Worm (Caenorhabditis elegans) whole organism, L2 larva: ENCODE data around the gene gst-16.

Experiments used
- F13H6.1 ChIP-seq: sonication (generic microtip); optimal IDR thresholded peaks from 2 replicates; lab custom pipeline; 2016; ENCODE audit warnings: missing genetic modification characterization, missing compliant biosample characterization
- R02D3.7 ChIP-seq: fragments of 150-350 bp; optimal IDR thresholded peaks from 2 replicates; lab custom pipeline; 2014; ENCODE audit warnings: missing biosample characterization, missing genetic modification characterization
- Y55F3AM.14 ChIP-seq: fragments of 200-800 bp; sonication (Bioruptor generic); optimal IDR thresholded peaks from 2 replicates; lab custom pipeline; 2018; ENCODE audit warnings: mild to moderate bottlenecking, missing genetic modification characterization, missing compliant biosample characterization
- alr-1 ChIP-seq: fragments of 150-350 bp; optimal IDR thresholded peaks from 2 replicates; lab custom pipeline; 2014; ENCODE audit warnings: missing biosample characterization, missing genetic modification characterization
- aly-2 ChIP-seq: fragments of 150-350 bp; optimal IDR thresholded peaks from 2 replicates; lab custom pipeline; 2014; ENCODE audit warnings: missing biosample characterization, missing genetic modification characterization
- ama-1 ChIP-seq: fragments of 150-350 bp; optimal IDR thresholded peaks from 2 replicates; lab custom pipeline; 2018; ENCODE audit warnings: inconsistent platforms
- blmp-1 ChIP-seq: sonication (generic microtip); optimal IDR thresholded peaks from 2 replicates; lab custom pipeline; 2017; ENCODE audit warnings: missing genetic modification characterization, mild to moderate bottlenecking, missing compliant biosample characterization, antibody characterized with exemption, moderate library complexity; ENCODE audit not compliant: insufficient read depth
- ceh-16 ChIP-seq: fragments of 150-350 bp; optimal IDR thresholded peaks from 2 replicates; lab custom pipeline; 2014; ENCODE audit warnings: missing biosample characterization, missing genetic modification characterization
- ceh-82 ChIP-seq: fragments of 150-350 bp; optimal IDR thresholded peaks from 2 replicates; lab custom pipeline; 2014; ENCODE audit warnings: missing biosample characterization, missing genetic modification characterization
- crh-2 ChIP-seq: sonication (generic microtip); optimal IDR thresholded peaks from 2 replicates; lab custom pipeline; 2017; ENCODE audit warnings: missing biosample characterization, missing genetic modification characterization
- egl-27 ChIP-seq: sonication (generic microtip); optimal IDR thresholded peaks from 3 replicates; lab custom pipeline; 2017; ENCODE audit warnings: missing biosample characterization, missing genetic modification reagents, missing genetic modification characterization
- elt-1 ChIP-seq: fragments of 150-350 bp; optimal IDR thresholded peaks from 2 replicates; lab custom pipeline; 2014; ENCODE audit warnings: missing biosample characterization, missing genetic modification characterization
- fos-1 ChIP-seq: fragments of 150-350 bp; optimal IDR thresholded peaks from 2 replicates; lab custom pipeline; 2014; ENCODE audit warnings: missing biosample characterization, missing genetic modification characterization
- gmeb-1 ChIP-seq: fragments of 150-350 bp; optimal IDR thresholded peaks from 2 replicates; lab custom pipeline; 2014; ENCODE audit warnings: missing biosample characterization, missing genetic modification characterization
- lin-11 ChIP-seq: fragments of 150-350 bp; sonication (generic microtip); optimal IDR thresholded peaks from 2 replicates; lab custom pipeline; 2014; ENCODE audit warnings: missing biosample characterization, missing genetic modification characterization, inconsistent platforms, mixed read lengths
- lin-39 ChIP-seq: fragments of 150-350 bp; optimal IDR thresholded peaks from 2 replicates; lab custom pipeline; 2014; ENCODE audit warnings: missing biosample characterization, missing genetic modification reagents, missing genetic modification characterization
- mdl-1 ChIP-seq, 2 experiments: fragments of 150-350 bp in 1 of 2; sonication (generic microtip) in 1 of 2; optimal IDR thresholded peaks; 2 replicates each; lab custom pipeline; 2017; ENCODE audit warnings: missing biosample characterization in 2 of 2, missing genetic modification characterization in 2 of 2
- nhr-11 ChIP-seq: fragments of 150-350 bp; optimal IDR thresholded peaks from 2 replicates; lab custom pipeline; 2014; ENCODE audit warnings: missing biosample characterization, missing genetic modification characterization
- nhr-12 ChIP-seq: fragments of 150-350 bp; optimal IDR thresholded peaks from 2 replicates; lab custom pipeline; 2014; ENCODE audit warnings: missing biosample characterization, missing genetic modification characterization
- nhr-129 ChIP-seq: fragments of 150-350 bp; optimal IDR thresholded peaks from 2 replicates; lab custom pipeline; 2014; ENCODE audit warnings: missing biosample characterization, missing genetic modification characterization
- nhr-21 ChIP-seq: fragments of 150-350 bp; optimal IDR thresholded peaks from 2 replicates; lab custom pipeline; 2014; ENCODE audit warnings: missing biosample characterization, missing genetic modification characterization
- nhr-23 ChIP-seq: fragments of 150-350 bp; optimal IDR thresholded peaks from 2 replicates; lab custom pipeline; 2014; ENCODE audit warnings: missing biosample characterization, missing genetic modification reagents, missing genetic modification characterization
- nhr-25 ChIP-seq: fragments of 150-350 bp; sonication (generic microtip); optimal IDR thresholded peaks from 3 replicates; lab custom pipeline; 2014; ENCODE audit warnings: missing biosample characterization, missing genetic modification characterization
- nhr-6 ChIP-seq: fragments of 150-350 bp; optimal IDR thresholded peaks from 2 replicates; lab custom pipeline; 2014; ENCODE audit warnings: missing biosample characterization, missing genetic modification characterization
- sem-4 ChIP-seq: fragments of 150-350 bp; optimal IDR thresholded peaks from 2 replicates; lab custom pipeline; 2014; ENCODE audit warnings: missing biosample characterization, missing genetic modification reagents, missing genetic modification characterization
- skn-1 ChIP-seq: sonication (generic microtip); optimal IDR thresholded peaks from 2 replicates; lab custom pipeline; 2017; ENCODE audit warnings: missing biosample characterization, missing genetic modification characterization
- sma-3 ChIP-seq: sonication (generic microtip); optimal IDR thresholded peaks from 2 replicates; lab custom pipeline; 2016; ENCODE audit warnings: missing genetic modification reagents, missing genetic modification characterization, missing compliant biosample characterization
- sma-9 ChIP-seq, 2 experiments: fragments of 150-350 bp in 1 of 2; sonication (generic microtip) in 1 of 2; optimal IDR thresholded peaks; 2 replicates each; lab custom pipeline; 2014 to 2016; ENCODE audit warnings: missing genetic modification characterization in 2 of 2, mild to moderate bottlenecking in 1 of 2, missing biosample characterization in 1 of 2, missing compliant biosample characterization in 1 of 2, missing genetic modification reagents in 1 of 2, moderate library complexity in 1 of 2
- snpc-4 ChIP-seq: fragments of 150-350 bp; optimal IDR thresholded peaks from 2 replicates; lab custom pipeline; 2014; ENCODE audit warnings: missing biosample characterization, missing genetic modification characterization
- unc-39 ChIP-seq: fragments of 150-350 bp; optimal IDR thresholded peaks from 2 replicates; lab custom pipeline; 2014; ENCODE audit warnings: missing biosample characterization, missing genetic modification characterization
- unc-55 ChIP-seq: fragments of 150-350 bp; sonication (generic microtip); optimal IDR thresholded peaks from 3 replicates; lab custom pipeline; 2014; ENCODE audit warnings: missing biosample characterization, missing genetic modification reagents, missing genetic modification characterization
- ztf-1 ChIP-seq: fragments of 200-800 bp; sonication (Bioruptor generic); conservative IDR thresholded peaks from 2 replicates; pipeline ENCODE4 v1.3.6; 2022; ENCODE audit warnings: missing genetic modification characterization, missing compliant biosample characterization

Gene gst-16

DNA sequence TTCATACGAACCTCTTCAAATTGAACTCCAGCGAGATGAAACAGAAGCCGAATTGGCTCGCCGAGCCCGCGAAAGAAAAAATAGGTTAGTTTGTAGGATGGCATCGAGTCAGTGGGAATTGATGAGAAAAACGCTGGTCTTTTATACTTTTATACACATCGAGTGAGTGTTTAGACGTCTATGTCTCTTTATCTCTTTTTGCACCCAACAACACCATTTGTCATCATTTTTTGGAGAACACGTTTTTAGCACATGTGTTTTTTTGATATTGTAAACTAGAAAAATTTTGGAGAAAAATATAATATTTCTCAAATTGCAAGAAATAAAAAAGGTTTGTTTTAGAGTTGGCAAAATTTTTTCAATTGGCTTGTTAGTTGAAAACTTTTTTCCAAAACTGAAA lies at the start of gene gst-16:
gst-16 (minus strand) TSS at position 111 of the 400 bp plus-strand sequence.
- no peak for TF ChIP-seq ztf-1
- no peak for TF ChIP-seq ceh-82 (tag; lab: Kevin White, UChicago)
- no peak for TF ChIP-seq alr-1
- no peak for TF ChIP-seq nhr-23 (tag; lab: Kevin White, UChicago)
- no peak for TF ChIP-seq sem-4 (tag; lab: Kevin White, UChicago)
- TF ChIP-seq nhr-6 (tag; lab: Kevin White, UChicago): no peak
- peak; percentile 70 for TF ChIP-seq skn-1 (tag; lab: Kevin White, UChicago)

DNA sequence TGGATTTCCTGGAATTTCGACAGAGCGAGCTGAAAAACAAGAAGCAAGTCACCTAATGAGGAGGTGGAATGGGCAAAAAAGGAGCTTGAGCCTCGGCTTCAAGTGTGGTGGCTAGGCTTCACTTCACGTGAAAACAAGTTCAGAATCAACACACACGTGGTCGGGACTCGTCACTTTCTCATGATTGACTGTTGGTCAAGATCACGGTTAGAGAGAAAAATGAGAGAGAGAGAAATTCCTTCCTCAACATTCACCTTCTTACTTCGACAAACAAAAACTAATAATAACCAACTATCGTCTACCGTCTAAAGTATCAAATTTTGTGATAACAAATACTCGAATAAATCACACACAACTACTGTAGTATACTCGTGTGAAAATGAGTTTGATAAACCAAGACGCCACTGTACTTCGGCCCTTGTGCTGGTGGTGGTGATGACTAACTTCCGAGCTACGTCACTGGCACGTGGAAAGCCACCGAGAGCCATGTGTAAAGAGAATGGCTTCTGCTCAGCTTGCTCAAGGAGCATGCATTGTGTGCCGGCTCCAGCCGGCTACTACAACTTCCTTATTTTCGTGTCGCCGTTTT lies 49.5 kb upstream of the gst-16 start:
- TF ChIP-seq lin-39 (tag; lab: Kevin White, UChicago): no peak
- TF ChIP-seq gmeb-1: no peak
- TF ChIP-seq nhr-129 (tag; lab: Kevin White, UChicago): peak; percentile 5
- TF ChIP-seq fos-1 (tag; lab: Kevin White, UChicago): peak; percentile 2
- peak; percentile 23 for TF ChIP-seq nhr-25 (tag; lab: Kevin White, UChicago)
- no peak for TF ChIP-seq R02D3.7
- no peak for TF ChIP-seq aly-2 (tag; lab: Kevin White, UChicago)
- TF ChIP-seq nhr-21 (tag; lab: Kevin White, UChicago): peak; percentile 14
- TF ChIP-seq crh-2 (tag; lab: Kevin White, UChicago): peak; percentile 17
- peak; percentile 92 for TF ChIP-seq blmp-1 (tag; lab: Kevin White, UChicago)
- peak; percentile 60 for TF ChIP-seq sma-9 (GFP tag; optimal IDR thresholded peaks at IDR 0.05; lab: Kevin White, UChicago)
- no peak for TF ChIP-seq sma-9 (tag; optimal IDR thresholded peaks at IDR 0.05; lab: Kevin White, UChicago)
- TF ChIP-seq skn-1 (tag; lab: Kevin White, UChicago): no peak
- peak in 1 of 2 experiments; percentile 36 for TF ChIP-seq mdl-1 (tag; optimal IDR thresholded peaks at IDR 0.05; lab: Kevin White, UChicago)

DNA sequence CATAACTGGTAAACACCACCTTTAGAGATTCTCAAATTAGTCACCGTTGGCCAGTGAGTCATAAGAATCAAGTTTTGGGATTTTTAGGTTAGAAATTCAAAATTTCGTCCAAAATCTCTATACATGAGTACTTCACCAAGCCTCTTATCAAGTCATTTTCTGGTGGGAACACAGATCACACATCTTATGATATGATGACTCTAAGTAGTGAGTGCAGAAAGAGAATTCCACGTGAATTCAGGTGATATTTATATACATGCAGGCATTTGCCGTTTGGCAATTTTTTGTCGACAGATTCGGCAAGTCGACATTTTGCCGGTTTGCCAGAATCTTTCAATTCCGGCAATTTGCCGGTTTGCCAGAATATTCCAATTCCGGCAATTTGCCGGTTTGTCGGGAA lies 47.8 kb upstream of the gst-16 start:
- peak; percentile 21 for TF ChIP-seq sma-3
- TF ChIP-seq ceh-16 (tag; lab: Kevin White, UChicago): no peak
- no peak for TF ChIP-seq nhr-25 (tag; lab: Kevin White, UChicago)
- TF ChIP-seq skn-1 (tag; lab: Kevin White, UChicago): no peak
- TF ChIP-seq lin-11 (tag; lab: Kevin White, UChicago): no peak
- TF ChIP-seq Y55F3AM.14 (GFP tag; lab: Kevin White, UChicago): no peak
- TF ChIP-seq nhr-11 (tag; lab: Kevin White, UChicago): no peak
- TF ChIP-seq fos-1 (tag; lab: Kevin White, UChicago): no peak
- no peak for TF ChIP-seq sem-4 (tag; lab: Kevin White, UChicago)
- TF ChIP-seq elt-1 (tag; lab: Kevin White, UChicago): no peak
- no peak for TF ChIP-seq unc-39
- TF ChIP-seq sma-9 (GFP tag; optimal IDR thresholded peaks at IDR 0.05; lab: Kevin White, UChicago): peak; percentile 51
- TF ChIP-seq sma-9 (tag; optimal IDR thresholded peaks at IDR 0.05; lab: Kevin White, UChicago): no peak
- no peak for TF ChIP-seq ztf-1
- peak; percentile 32 for TF ChIP-seq crh-2 (tag; lab: Kevin White, UChicago)

DNA sequence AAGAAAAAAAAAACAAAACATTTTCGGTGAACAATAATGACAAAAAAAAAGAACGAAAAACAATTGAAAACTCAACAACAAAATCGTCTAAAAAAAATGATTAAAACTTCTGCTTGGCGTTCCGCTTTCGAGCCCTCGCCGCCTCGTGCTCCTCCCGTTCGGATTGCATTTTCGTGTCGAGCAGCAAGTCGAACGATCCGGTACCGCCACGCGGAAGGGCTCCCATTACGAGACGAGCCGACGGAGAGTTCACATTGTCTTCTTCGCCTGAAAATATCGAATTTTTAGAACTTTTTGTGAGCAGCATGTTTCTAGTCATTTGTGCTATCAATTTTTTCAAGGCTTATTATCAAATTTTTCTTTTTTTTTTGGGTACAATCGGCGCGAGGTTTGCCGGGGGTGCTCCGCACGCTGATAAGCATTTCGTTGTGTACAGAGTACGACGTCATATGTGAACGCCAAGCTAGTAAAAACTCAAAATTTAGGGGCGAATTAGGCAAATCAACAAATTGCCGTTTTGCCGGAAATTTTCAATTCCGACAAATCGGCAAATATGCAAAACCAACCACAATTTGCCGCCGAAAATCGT lies 46.6 kb upstream of the gst-16 start:
- TF ChIP-seq fos-1 (tag; lab: Kevin White, UChicago) (peak; percentile 55), nhr-12 (tag; lab: Kevin White, UChicago) (no peak)

DNA sequence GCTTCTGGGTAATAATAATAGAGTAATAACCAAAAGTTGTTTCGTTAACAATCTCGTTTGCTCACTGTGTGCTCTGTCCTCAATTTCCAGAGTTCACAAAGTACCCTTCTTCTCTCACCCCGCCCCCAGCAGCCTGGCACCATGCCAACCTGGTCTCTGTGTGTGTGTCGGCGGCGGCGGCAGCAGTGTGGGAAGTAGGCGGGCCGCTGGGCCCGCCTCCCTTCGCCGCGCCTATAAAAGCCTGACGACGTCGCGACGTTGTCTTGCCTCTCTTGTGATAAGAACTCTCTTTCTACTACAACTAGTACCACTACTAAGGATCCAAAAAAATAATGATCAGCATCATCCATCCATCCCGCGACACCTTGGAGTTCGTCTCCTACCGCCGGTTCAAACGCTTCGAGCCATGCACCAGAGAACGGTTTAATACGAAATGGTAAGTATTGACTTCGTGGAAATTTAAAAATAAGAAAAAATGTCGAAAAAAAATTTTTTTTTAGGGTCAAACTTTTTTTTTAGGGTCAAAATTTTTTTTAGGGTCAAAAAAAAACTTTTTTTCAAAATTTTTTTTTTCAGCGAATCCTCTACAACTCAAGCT lies 44.7 kb upstream of the gst-16 start, which contains the start of gene C31C9.7:
C31C9.7 (plus strand) TSS at position 261 of the 598 bp plus-strand sequence.
- TF ChIP-seq egl-27 (tag; lab: Kevin White, UChicago): no peak
- TF ChIP-seq ama-1 (lab: Kevin White, UChicago): peak; percentile 82
- TF ChIP-seq snpc-4 (tag; lab: Kevin White, UChicago): no peak
- TF ChIP-seq fos-1 (tag; lab: Kevin White, UChicago): peak; percentile 22
- peak; percentile 29 for TF ChIP-seq F13H6.1
- no peak for TF ChIP-seq unc-55 (GFP tag; lab: Kevin White, UChicago)
- peak; percentile 16 for TF ChIP-seq sma-3
- TF ChIP-seq sma-9 (GFP tag; optimal IDR thresholded peaks at IDR 0.05; lab: Kevin White, UChicago): peak; percentile 28
- TF ChIP-seq sma-9 (tag; optimal IDR thresholded peaks at IDR 0.05; lab: Kevin White, UChicago): no peak
- TF ChIP-seq blmp-1 (tag; lab: Kevin White, UChicago): peak; percentile 5
- TF ChIP-seq R02D3.7: no peak
- TF ChIP-seq, all 48 proteins: peak for 6
